Fruit fly (Drosophila melanogaster) whole organism, embryonic: ENCODE results near the gene CG4364.

Experiments used
- C15 ChIP-seq: fragments of 200-800 bp; sonication (Bioruptor generic); IDR thresholded peaks from 3 replicates; pipeline ENCODE4 v1.3.6; 2022; ENCODE audit warnings: missing biosample characterization, missing genetic modification characterization
- CG10147 ChIP-seq: fragments of 200-800 bp; sonication (Bioruptor generic); optimal IDR thresholded peaks from 2 replicates; lab custom pipeline; 2019; ENCODE audit warnings: missing biosample characterization, mild to moderate bottlenecking, missing genetic modification characterization, moderate library complexity
- CG11085 ChIP-seq: fragments of 200-800 bp; sonication (Bioruptor generic); IDR thresholded peaks from 2 replicates; pipeline ENCODE4 v1.3.6; 2022; ENCODE audit warnings: missing biosample characterization, missing genetic modification characterization
- CG11504 ChIP-seq: fragments of 200-800 bp; sonication (Bioruptor generic); optimal IDR thresholded peaks from 3 replicates; lab custom pipeline; 2019; ENCODE audit warnings: missing biosample characterization, mild to moderate bottlenecking, missing genetic modification characterization, moderate library complexity
- CG11560 ChIP-seq: fragments of 200-800 bp; sonication (Bioruptor generic); IDR thresholded peaks from 3 replicates; pipeline ENCODE4 v1.3.6; 2022; ENCODE audit warnings: missing biosample characterization, missing genetic modification characterization
- CG14050 ChIP-seq: fragments of 200-800 bp; sonication (Bioruptor generic); IDR thresholded peaks from 3 replicates; pipeline ENCODE4 v1.3.6; 2022; ENCODE audit warnings: missing biosample characterization, missing genetic modification characterization
- CG1602 ChIP-seq: fragments of 200-800 bp; sonication (Bioruptor generic); optimal IDR thresholded peaks from 3 replicates; lab custom pipeline; 2016; ENCODE audit warnings: missing biosample characterization, missing genetic modification characterization
- CG1603 ChIP-seq: fragments of 200-800 bp; sonication (Bioruptor generic); optimal IDR thresholded peaks from 2 replicates; lab custom pipeline; 2019; ENCODE audit warnings: missing biosample characterization, mild to moderate bottlenecking, missing genetic modification characterization, moderate library complexity
- CG16815 ChIP-seq: fragments of 200-800 bp; sonication (Bioruptor generic); optimal IDR thresholded peaks from 3 replicates; lab custom pipeline; 2017; ENCODE audit warnings: missing biosample characterization, mild to moderate bottlenecking, missing genetic modification characterization
- CG18619 ChIP-seq: fragments of 200-800 bp; sonication (Bioruptor generic); optimal IDR thresholded peaks from 3 replicates; lab custom pipeline; 2017; ENCODE audit warnings: missing biosample characterization, mild to moderate bottlenecking, missing genetic modification characterization
- CG18764 ChIP-seq: fragments of 200-800 bp; sonication (Bioruptor generic); optimal IDR thresholded peaks from 3 replicates; lab custom pipeline; 2016; ENCODE audit warnings: missing biosample characterization, missing genetic modification characterization
- CG2120 ChIP-seq: fragments of 200-800 bp; sonication (Bioruptor generic); optimal IDR thresholded peaks from 3 replicates; lab custom pipeline; 2016; ENCODE audit warnings: missing biosample characterization, missing genetic modification characterization
- CG2712 ChIP-seq: fragments of 200-800 bp; optimal IDR thresholded peaks from 3 replicates; lab custom pipeline; 2019; ENCODE audit warnings: missing biosample characterization, mild to moderate bottlenecking, missing genetic modification characterization, moderate library complexity
- CG32532 ChIP-seq: fragments of 200-800 bp; sonication (Bioruptor generic); IDR thresholded peaks from 2 replicates; pipeline ENCODE4 v1.3.6; 2022; ENCODE audit warnings: missing biosample characterization, missing genetic modification characterization
- CG3726 ChIP-seq: fragments of 200-800 bp; sonication (Bioruptor generic); IDR thresholded peaks from 3 replicates; pipeline ENCODE4, ENCODE4 v1.3.6; 2022; ENCODE audit warnings: missing biosample characterization, missing genetic modification characterization
- CG6791 ChIP-seq: fragments of 200-800 bp; sonication (Bioruptor generic); IDR thresholded peaks from 3 replicates; pipeline ENCODE4 v1.3.6; 2022; ENCODE audit warnings: missing biosample characterization, missing genetic modification characterization; ENCODE audit not compliant: partially characterized antibody
- CG7839 ChIP-seq: fragments of 200-800 bp; sonication (Bioruptor generic); optimal IDR thresholded peaks from 3 replicates; lab custom pipeline; 2018; ENCODE audit warnings: missing biosample characterization, mild to moderate bottlenecking, missing genetic modification characterization, moderate library complexity
- CG8359 ChIP-seq: fragments of 200-800 bp; sonication (Bioruptor generic); optimal IDR thresholded peaks from 2 replicates; lab custom pipeline; 2017; ENCODE audit warnings: missing biosample characterization, mild to moderate bottlenecking, missing genetic modification characterization, borderline replicate concordance
- CG9727 ChIP-seq: fragments of 200-800 bp; sonication (Bioruptor generic); optimal IDR thresholded peaks from 3 replicates; lab custom pipeline; 2017; ENCODE audit warnings: missing biosample characterization, mild to moderate bottlenecking, missing genetic modification characterization
- ERR ChIP-seq: fragments of 200-800 bp; sonication (Bioruptor generic); optimal IDR thresholded peaks from 2 replicates; lab custom pipeline; 2016; ENCODE audit warnings: missing biosample characterization, missing genetic modification characterization
- Hand ChIP-seq: fragments of 200-800 bp; sonication (Bioruptor generic); optimal IDR thresholded peaks from 2 replicates; lab custom pipeline; 2017; ENCODE audit warnings: mild to moderate bottlenecking, missing biosample characterization, missing genetic modification reagents, missing genetic modification characterization
- Hmr ChIP-seq: fragments of 200-800 bp; sonication (Bioruptor generic); optimal IDR thresholded peaks from 3 replicates; lab custom pipeline; 2017; ENCODE audit warnings: mild to moderate bottlenecking, missing biosample characterization, missing genetic modification reagents, missing genetic modification characterization
- Kr ChIP-seq: fragments of 200-800 bp; sonication (Bioruptor generic); optimal IDR thresholded peaks from 2 replicates; lab custom pipeline; 2017; ENCODE audit warnings: missing biosample characterization, mild to moderate bottlenecking, missing genetic modification characterization
- Med ChIP-seq: fragments of 200-800 bp; sonication (Bioruptor generic); peaks from one replicate; lab custom pipeline; 2016; ENCODE audit warnings: missing biosample characterization, missing genetic modification characterization, mild to moderate bottlenecking, inconsistent platforms, moderate library complexity
- Oli ChIP-seq: fragments of 200-800 bp; sonication (Bioruptor generic); optimal IDR thresholded peaks from 2 replicates; lab custom pipeline; 2018; ENCODE audit warnings: missing biosample characterization, mild to moderate bottlenecking, missing genetic modification characterization, moderate library complexity
- Sox102F ChIP-seq: fragments of 200-800 bp; sonication (Bioruptor generic); optimal IDR thresholded peaks from 2 replicates; lab custom pipeline; 2018; ENCODE audit warnings: missing biosample characterization, mild to moderate bottlenecking, missing genetic modification characterization, moderate library complexity
- Taf1 ChIP-seq: fragments of 200-800 bp; sonication (Bioruptor generic); IDR thresholded peaks from 2 replicates; pipeline ENCODE4 v1.3.6; 2022; ENCODE audit warnings: missing biosample characterization, missing genetic modification characterization
- Vsx1 ChIP-seq: fragments of 200-800 bp; sonication (Bioruptor generic); optimal IDR thresholded peaks from 2 replicates; lab custom pipeline; 2017; ENCODE audit warnings: missing biosample characterization, mild to moderate bottlenecking, missing genetic modification characterization, missing genetic modification reagents
- Xbp1 ChIP-seq: fragments of 200-800 bp; sonication (Bioruptor generic); optimal IDR thresholded peaks from 3 replicates; lab custom pipeline; 2016; ENCODE audit warnings: missing biosample characterization, mild to moderate bottlenecking, missing genetic modification characterization
- Xrp1 ChIP-seq: fragments of 200-800 bp; sonication (Bioruptor generic); IDR thresholded peaks from 2 replicates; pipeline ENCODE4 v1.3.6; 2022; ENCODE audit warnings: missing biosample characterization, missing genetic modification characterization
- ap ChIP-seq: fragments of 200-800 bp; sonication (Bioruptor generic); IDR thresholded peaks from 2 replicates; pipeline ENCODE4 v1.3.6; 2022; ENCODE audit warnings: missing biosample characterization, missing genetic modification characterization
- ara ChIP-seq: fragments of 200-800 bp; sonication (Bioruptor generic); IDR thresholded peaks from 2 replicates; pipeline ENCODE4 v1.3.6; 2022; ENCODE audit warnings: missing biosample characterization, missing genetic modification characterization
- bcd ChIP-seq: fragments of 200-800 bp; sonication (Bioruptor generic); optimal IDR thresholded peaks from 2 replicates; lab custom pipeline; 2017; ENCODE audit warnings: missing biosample characterization, mild to moderate bottlenecking, missing genetic modification characterization
- chinmo ChIP-seq: fragments of 200-800 bp; sonication (Bioruptor generic); IDR thresholded peaks from 4 replicates; pipeline ENCODE4 v1.3.6; 2022; ENCODE audit warnings: missing biosample characterization, missing genetic modification characterization; ENCODE audit not compliant: partially characterized antibody
- disco-r ChIP-seq: fragments of 200-800 bp; sonication (Bioruptor generic); optimal IDR thresholded peaks from 2 replicates; lab custom pipeline; 2016; ENCODE audit warnings: missing biosample characterization, missing genetic modification characterization
- ftz-f1 ChIP-seq: fragments of 200-800 bp; sonication (Bioruptor generic); optimal IDR thresholded peaks from 2 replicates; lab custom pipeline; 2016; ENCODE audit warnings: missing biosample characterization, missing genetic modification characterization
- gem ChIP-seq: fragments of 200-800 bp; sonication (Bioruptor generic); optimal IDR thresholded peaks from 2 replicates; lab custom pipeline; 2019; ENCODE audit warnings: missing biosample characterization, mild to moderate bottlenecking, missing genetic modification characterization, moderate library complexity
- grau ChIP-seq: fragments of 200-800 bp; optimal IDR thresholded peaks from 3 replicates; lab custom pipeline; 2019; ENCODE audit warnings: missing biosample characterization, mild to moderate bottlenecking, missing genetic modification characterization, moderate library complexity
- gsb-n ChIP-seq: fragments of 200-800 bp; sonication (Bioruptor generic); optimal IDR thresholded peaks from 3 replicates; lab custom pipeline; 2018; ENCODE audit warnings: missing biosample characterization, mild to moderate bottlenecking, missing genetic modification characterization
- ken ChIP-seq: fragments of 200-800 bp; sonication (Bioruptor generic); IDR thresholded peaks from 3 replicates; pipeline ENCODE4 v1.3.6; 2022; ENCODE audit warnings: missing biosample characterization, missing genetic modification characterization
- onecut ChIP-seq: fragments of 200-800 bp; sonication (Bioruptor generic); IDR thresholded peaks from 2 replicates; pipeline ENCODE4 v1.3.6; 2022; ENCODE audit warnings: missing biosample characterization, missing genetic modification characterization
- row ChIP-seq: fragments of 200-800 bp; sonication (Bioruptor generic); IDR thresholded peaks from 3 replicates; pipeline ENCODE4 v1.3.6; 2022; ENCODE audit warnings: missing biosample characterization, missing genetic modification characterization
- schlank ChIP-seq: fragments of 200-800 bp; sonication (Bioruptor generic); optimal IDR thresholded peaks from 2 replicates; lab custom pipeline; 2018; ENCODE audit warnings: missing biosample characterization, mild to moderate bottlenecking, missing genetic modification characterization
- sens ChIP-seq: fragments of 200-800 bp; sonication (Bioruptor generic); peaks from one replicate; lab custom pipeline; 2016; ENCODE audit warnings: missing biosample characterization, missing genetic modification characterization
- tin ChIP-seq: fragments of 200-800 bp; sonication (Bioruptor generic); optimal IDR thresholded peaks from 3 replicates; lab custom pipeline; 2016; ENCODE audit warnings: missing biosample characterization, missing genetic modification characterization
- tio ChIP-seq: fragments of 200-800 bp; sonication (Bioruptor generic); optimal IDR thresholded peaks from 2 replicates; lab custom pipeline; 2017; ENCODE audit warnings: missing biosample characterization, missing genetic modification characterization, inconsistent platforms
- tll ChIP-seq, 2 experiments: fragments of 200-800 bp in 1 of 2; fragments of >200 bp in 1 of 2; sonication (Bioruptor generic) in 1 of 2; optimal IDR thresholded peaks; 2 replicates each; lab custom pipeline; 2017 to 2019; ENCODE audit warnings: missing biosample characterization in 2 of 2, missing genetic modification characterization in 2 of 2, mild to moderate bottlenecking in 1 of 2, moderate library complexity in 1 of 2
- tup ChIP-seq: fragments of 200-800 bp; sonication (Bioruptor generic); optimal IDR thresholded peaks from 2 replicates; lab custom pipeline; 2016; ENCODE audit warnings: missing biosample characterization, mild to moderate bottlenecking, missing genetic modification characterization, moderate library complexity
- vvl ChIP-seq: fragments of 200-800 bp; sonication (Bioruptor generic); IDR thresholded peaks from 2 replicates; pipeline ENCODE4 v1.3.6; 2022; ENCODE audit warnings: missing biosample characterization, missing genetic modification characterization
- zfh1 ChIP-seq: fragments of 200-800 bp; sonication (Bioruptor generic); IDR thresholded peaks from 3 replicates; pipeline ENCODE4 v1.3.6; 2022; ENCODE audit warnings: missing biosample characterization, missing genetic modification characterization

CG4364 gene

DNA sequence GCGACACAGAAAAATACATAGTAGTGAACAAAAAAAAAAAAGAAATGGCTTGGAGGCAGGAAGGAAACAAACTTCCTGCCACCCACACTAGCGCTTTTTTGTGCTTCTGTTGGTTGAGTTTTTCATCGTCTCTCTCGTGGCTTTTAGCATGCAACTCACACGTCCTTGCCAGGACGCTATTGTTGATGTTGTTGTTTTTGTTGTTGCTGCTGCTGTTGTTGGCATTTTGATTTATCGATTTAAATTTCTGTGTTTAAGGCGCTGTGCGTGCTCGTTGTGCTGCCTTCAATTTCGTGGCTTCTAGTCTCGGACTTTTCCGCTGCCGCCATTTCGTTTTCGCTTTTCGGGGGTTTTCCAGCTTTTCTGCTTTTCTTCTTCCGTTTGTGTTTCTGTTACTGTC is 28.6 kb upstream of the CG4364 start:
- TF ChIP-seq onecut (GFP tag; lab: Robert Waterston, UW) (peak; percentile 67), CG14050 (GFP tag; lab: Robert Waterston, UW) (no peak)

DNA sequence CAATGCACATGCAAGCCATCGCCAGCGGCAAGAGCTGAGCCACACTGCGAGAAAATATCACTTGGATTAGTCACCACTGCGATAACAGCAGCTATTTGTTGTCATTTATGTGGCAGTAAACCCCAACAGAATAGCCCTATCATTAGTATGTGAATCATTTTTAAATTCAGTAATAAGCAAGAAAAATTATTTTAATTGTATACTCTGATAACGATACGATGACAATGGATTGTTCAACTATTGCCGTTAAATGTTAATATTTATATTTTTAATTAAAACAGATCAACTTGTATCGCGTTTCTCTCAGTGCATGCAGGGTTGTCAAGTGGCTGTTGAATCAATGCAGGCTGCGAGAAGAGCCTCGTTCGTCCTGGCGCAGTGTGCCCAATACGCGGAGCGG is 26.7 kb upstream of the CG4364 start:
- TF ChIP-seq CG7839 (tag; lab: Kevin White, UChicago) (peak; percentile 37), gsb-n (no peak), Oli (tag; lab: Kevin White, UChicago) (peak; percentile 42), chinmo (GFP tag; lab: Robert Waterston, UW) (no peak), gem (tag; lab: Kevin White, UChicago) (peak; percentile 46), Sox102F (peak; percentile 27), CG6791 (GFP tag; lab: Robert Waterston, UW) (no peak), ara (GFP tag; lab: Robert Waterston, UW) (no peak), Xrp1 (GFP tag; lab: Robert Waterston, UW) (peak; percentile 7; the same call in 1 of the 2 replicates), bcd (peak; percentile 33), CG2712 (tag; lab: Kevin White, UChicago) (peak; percentile 18), tio (GFP tag; lab: Kevin White, UChicago) (peak; percentile 18), ftz-f1 (GFP tag; lab: Kevin White, UChicago) (no peak), CG32532 (GFP tag; lab: Robert Waterston, UW) (no peak), ERR (no peak), ken (GFP tag; lab: Robert Waterston, UW) (no peak), C15 (no peak), CG18764 (no peak), CG3726 (GFP tag; lab: Robert Waterston, UW) (no peak), CG2120 (GFP tag; lab: Kevin White, UChicago) (peak; percentile 2), CG16815 (GFP tag; lab: Kevin White, UChicago) (no peak), tup (GFP tag; lab: Kevin White, UChicago) (no peak), CG11560 (tag; lab: Robert Waterston, UW) (no peak), CG8359 (GFP tag; lab: Kevin White, UChicago) (no peak), Taf1 (no peak), grau (tag; lab: Kevin White, UChicago) (peak; percentile 27), Hand (GFP tag; lab: Kevin White, UChicago) (no peak), CG10147 (peak; percentile 0), Kr (GFP tag; lab: Kevin White, UChicago) (no peak), CG11504 (peak; percentile 59), zfh1 (GFP tag; lab: Robert Waterston, UW) (no peak), CG9727 (peak; percentile 14), row (peak; percentile 36; the same call in 2 of the 3 replicates), CG11085 (GFP tag; lab: Robert Waterston, UW) (no peak), vvl (GFP tag; lab: Robert Waterston, UW) (no peak), tin (GFP tag; lab: Kevin White, UChicago) (no peak), sens (GFP tag; lab: Kevin White, UChicago) (peak; percentile 75), tll (GFP tag; optimal IDR thresholded peaks at IDR 0.05; lab: Kevin White, UChicago) (no peak), CG18619 (peak; percentile 9), ap (GFP tag; lab: Robert Waterston, UW) (no peak), CG1603 (tag; lab: Kevin White, UChicago) (peak; percentile 23), CG1602 (GFP tag; lab: Kevin White, UChicago) (no peak), Vsx1 (GFP tag; lab: Kevin White, UChicago) (no peak), Med (GFP tag; lab: Kevin White, UChicago) (peak; percentile 13), schlank (tag; lab: Kevin White, UChicago) (no peak), Xbp1 (GFP tag; lab: Kevin White, UChicago) (peak; percentile 3), Hmr (GFP tag; lab: Kevin White, UChicago) (peak; percentile 8), disco-r (GFP tag; lab: Kevin White, UChicago) (no peak)
